Fruit fly (Drosophila melanogaster): ENCODE data around the gene fon.
A peak's percentile ranks its signal among the peaks of the same experiment; 100 is the strongest.

The fon gene

DNA sequence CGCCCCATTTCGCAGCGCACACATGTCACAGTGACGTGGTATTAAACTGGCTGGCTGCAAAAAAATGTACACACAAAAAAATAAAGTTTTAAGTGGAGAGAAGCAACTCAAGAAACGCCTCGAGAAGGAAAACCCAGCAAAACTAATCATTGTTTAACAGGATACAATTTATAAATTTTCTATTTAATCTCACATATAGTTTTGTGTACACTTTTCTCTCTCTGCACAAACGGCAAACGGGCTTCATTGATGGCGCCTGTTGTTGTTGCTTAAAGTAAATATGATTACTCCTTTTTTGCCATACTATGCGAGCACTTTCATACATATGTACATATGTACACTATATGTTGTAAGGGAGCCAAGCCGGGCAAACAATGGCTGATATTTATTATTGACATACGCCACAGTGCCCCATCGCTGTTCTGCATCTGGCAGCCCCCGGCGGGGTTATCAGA lies 28.0 kb downstream of the fon start (continued):
- TF ChIP-seq CG17385 (GFP tag; optimal IDR thresholded peaks at IDR 0.05) (peak; percentile 3), repo (GFP tag; optimal IDR thresholded peaks at IDR 0.05) (no peak), row (GFP tag; IDR thresholded peaks at IDR 0.05) (peak; percentile 57), CG30403 (GFP tag; optimal IDR thresholded peaks at IDR 0.05) (peak; percentile 61), CG9817 (tag; optimal IDR thresholded peaks at IDR 0.05) (no peak), dpn (GFP tag; optimal IDR thresholded peaks at IDR 0.05) (peak; percentile 38 to 57), CG8281 (tag; optimal IDR thresholded peaks at IDR 0.05) (no peak), gcm (GFP tag; optimal IDR thresholded peaks at IDR 0.05) (no peak), CG30431 (GFP tag; optimal IDR thresholded peaks at IDR 0.05) (peak; percentile 58), Sry-δ (GFP tag; optimal IDR thresholded peaks at IDR 0.05) (peak; percentile 13), CG6765 (GFP tag; optimal IDR thresholded peaks at IDR 0.05) (no peak), Dll (GFP tag; IDR thresholded peaks at IDR 0.05; ENCODE audit: partially characterized antibody) (no peak), Bdp1 (GFP tag; optimal IDR thresholded peaks at IDR 0.05) (no peak), CG14860 (GFP tag; IDR thresholded peaks at IDR 0.05; ENCODE audit: partially characterized antibody) (no peak), seq (GFP tag; IDR thresholded peaks at IDR 0.05) (0 out of 2 replicates have a peak, but pooled peaks have one; percentile 44), CG32772 (GFP tag; IDR thresholded peaks at IDR 0.05) (0 out of 2 replicates have a peak, but pooled peaks have one; percentile 18), CG13624 (GFP tag; optimal IDR thresholded peaks at IDR 0.05) (no peak), CG12155 (GFP tag; optimal IDR thresholded peaks at IDR 0.05) (peak; percentile 22), CG1024 (GFP tag; IDR thresholded peaks at IDR 0.05) (peak; percentile 62), sqz (GFP tag; optimal IDR thresholded peaks at IDR 0.05) (peak; percentile 10), CG14667 (GFP tag; IDR thresholded peaks at IDR 0.05) (no peak), ac (GFP tag; optimal IDR thresholded peaks at IDR 0.05) (peak; percentile 77), CG6689 (GFP tag; IDR thresholded peaks at IDR 0.05) (peak; percentile 58), Doc2 (GFP tag; IDR thresholded peaks at IDR 0.05) (no peak), MBD-R2 (GFP tag; IDR thresholded peaks at IDR 0.05) (no peak), nom (GFP tag; optimal IDR thresholded peaks at IDR 0.05) (peak; percentile 62), Opbp (GFP tag; IDR thresholded peaks at IDR 0.05; ENCODE audit: partially characterized antibody) (no peak), hth (optimal IDR thresholded peaks at IDR 0.05) (no peak), CG30020 (tag; optimal IDR thresholded peaks at IDR 0.05) (no peak), Ravus (GFP tag; IDR thresholded peaks at IDR 0.05) (no peak), CG34224 (GFP tag; IDR thresholded peaks at IDR 0.05; ENCODE audit: partially characterized antibody) (no peak), lbe (GFP tag; optimal IDR thresholded peaks at IDR 0.05) (peak; percentile 25), pzg (GFP tag; optimal IDR thresholded peaks at IDR 0.05) (no peak), CG3847 (GFP tag; IDR thresholded peaks at IDR 0.05) (peak; percentile 34; the same call in 1 of the 2 replicates), CG14050 (GFP tag; IDR thresholded peaks at IDR 0.05) (no peak; the same call in 2 of the 3 replicates), CG6791 (GFP tag; IDR thresholded peaks at IDR 0.05; ENCODE audit: partially characterized antibody) (no peak), Kr (GFP tag; optimal IDR thresholded peaks at IDR 0.05) (peak; percentile 68), cas (GFP tag; IDR thresholded peaks at IDR 0.05) (no peak), usp (GFP tag; optimal IDR thresholded peaks at IDR 0.05) (no peak), CG14441 (GFP tag; IDR thresholded peaks at IDR 0.05) (0 out of 2 replicates have a peak, but pooled peaks have one; percentile 36), caup (GFP tag; optimal IDR thresholded peaks at IDR 0.05; ENCODE audit: severe bottlenecking) (no peak), esg (GFP tag; conservative IDR thresholded peaks at IDR 0.05) (0 out of 2 replicates have a peak, but pooled peaks have one; percentile 8), tio (GFP tag; optimal IDR thresholded peaks at IDR 0.05) (peak; percentile 66), en (GFP tag; optimal IDR thresholded peaks at IDR 0.05) (no peak), knrl (GFP tag; IDR thresholded peaks at IDR 0.05; ENCODE audit: partially characterized antibody) (no peak), Mad (GFP tag; optimal IDR thresholded peaks at IDR 0.05) (peak; percentile 23), CG7786 (GFP tag; optimal IDR thresholded peaks at IDR 0.05) (peak; percentile 18), jumu (GFP tag; optimal IDR thresholded peaks at IDR 0.05) (peak; percentile 50), gt (GFP tag; IDR thresholded peaks at IDR 0.05) (0 out of 2 replicates have a peak, but pooled peaks have one; percentile 20), ase (GFP tag; IDR thresholded peaks at IDR 0.05) (no peak), pho (GFP tag; optimal IDR thresholded peaks at IDR 0.05) (no peak)
